Worm (Caenorhabditis elegans) whole organism, L3 larva: ENCODE measurements around the gene F42G2.5.

Experiments used
- elt-1 ChIP-seq: fragments of 150-350 bp; optimal IDR thresholded peaks from 2 replicates; lab custom pipeline; 2014; ENCODE audit warnings: missing biosample characterization, missing genetic modification characterization
- lin-15B ChIP-seq: fragments of 150-350 bp; optimal IDR thresholded peaks from 2 replicates; lab custom pipeline; 2014; ENCODE audit warnings: missing biosample characterization, missing genetic modification characterization
- nhr-237 ChIP-seq: fragments of 150-350 bp; optimal IDR thresholded peaks from 2 replicates; lab custom pipeline; 2014; ENCODE audit warnings: missing biosample characterization, missing genetic modification characterization
- zag-1 ChIP-seq: fragments of 150-350 bp; optimal IDR thresholded peaks from 2 replicates; lab custom pipeline; 2014; ENCODE audit warnings: missing biosample characterization, missing genetic modification characterization
- ztf-11 ChIP-seq: fragments of 150-350 bp; optimal IDR thresholded peaks from 2 replicates; lab custom pipeline; 2014; ENCODE audit warnings: missing biosample characterization, missing genetic modification characterization

- TF ChIP-seq zag-1 (no peak), nhr-237 (tag; lab: Kevin White, UChicago) (no peak), ztf-11 (tag; lab: Kevin White, UChicago) (no peak), elt-1 (no peak), lin-15B (tag; lab: Kevin White, UChicago) (no peak)
Measured at ce11 chrII:2415439-2415838, 2.4 kb downstream of the F42G2.5 start, which contains the start of gene fbxa-4.
